Fruit fly (Drosophila melanogaster): Measurements from ENCODE around the gene JMJD6.

The JMJD6 gene

dm6 chr3R:22410537-22411360 lies 48.6 kb upstream of the JMJD6 start, which contains the start of the genes CG13850 and lqfR (continued):
- TF ChIP-seq Doc3 (GFP tag; IDR thresholded peaks at IDR 0.05; ENCODE audit: partially characterized antibody) (no peak), CoRest (tag; optimal IDR thresholded peaks at IDR 0.05) (peak; percentile 88), lola (GFP tag; optimal IDR thresholded peaks at IDR 0.05) (peak in 1 of 3 experiments; percentile 73), CG2116 (GFP tag; optimal IDR thresholded peaks at IDR 0.05) (peak; percentile 61), CG14441 (GFP tag; IDR thresholded peaks at IDR 0.05) (peak; percentile 43; the same call in 1 of the 2 replicates), NfI (GFP tag; optimal IDR thresholded peaks at IDR 0.05) (peak; percentile 75), Camta (GFP tag; optimal IDR thresholded peaks at IDR 0.05) (peak; percentile 71), CG1024 (GFP tag; IDR thresholded peaks at IDR 0.05) (no peak), CG2875 (GFP tag; optimal IDR thresholded peaks at IDR 0.05) (peak; percentile 28), CG9609 (GFP tag; optimal IDR thresholded peaks at IDR 0.05) (peak; percentile 81), Kr (GFP tag; optimal IDR thresholded peaks at IDR 0.05) (no peak), bigmax (GFP tag; optimal IDR thresholded peaks at IDR 0.05) (peak; percentile 73), Dek (tag; optimal IDR thresholded peaks at IDR 0.05) (peak; percentile 73), Drgx (GFP tag; IDR thresholded peaks at IDR 0.05) (peak; percentile 41), vfl (GFP tag; optimal IDR thresholded peaks at IDR 0.05) (peak; percentile 73), CG11696 (GFP tag; IDR thresholded peaks at IDR 0.05) (no peak), sqz (GFP tag; optimal IDR thresholded peaks at IDR 0.05) (no peak), schlank (tag; optimal IDR thresholded peaks at IDR 0.05) (peak; percentile 35), CG15514 (GFP tag; optimal IDR thresholded peaks at IDR 0.05) (peak; percentile 73), crol (GFP tag; IDR thresholded peaks at IDR 0.05) (no peak), eve (GFP tag; optimal IDR thresholded peaks at IDR 0.05) (no peak), PHDP (tag; optimal IDR thresholded peaks at IDR 0.05) (no peak), Opbp (GFP tag; IDR thresholded peaks at IDR 0.05; ENCODE audit: partially characterized antibody) (no peak), Eip74EF (GFP tag; optimal IDR thresholded peaks at IDR 0.05) (no peak), ranshi (GFP tag; IDR thresholded peaks at IDR 0.05) (no peak; the same call in 1 of the 2 replicates), NC2β (GFP tag; optimal IDR thresholded peaks at IDR 0.05) (peak; percentile 74), Hand (GFP tag; optimal IDR thresholded peaks at IDR 0.05) (peak; percentile 6), CG18764 (GFP tag; optimal IDR thresholded peaks at IDR 0.05) (peak; percentile 66), ftz-f1 (GFP tag; optimal IDR thresholded peaks at IDR 0.05) (peak; percentile 12), fru (optimal IDR thresholded peaks at IDR 0.05) (no peak), az2 (GFP tag; optimal IDR thresholded peaks at IDR 0.05) (peak; percentile 71), sens (GFP tag) (peak; percentile 94), eyg (GFP tag; optimal IDR thresholded peaks at IDR 0.05) (peak; percentile 39), GATAe (GFP tag; conservative IDR thresholded peaks at IDR 0.05) (no peak), CG6254 (GFP tag; optimal IDR thresholded peaks at IDR 0.05) (no peak), CG42726 (GFP tag; IDR thresholded peaks at IDR 0.05; ENCODE audit: partially characterized antibody) (no peak), NC2α (GFP tag; optimal IDR thresholded peaks at IDR 0.05) (peak; percentile 36), Hmr (GFP tag; optimal IDR thresholded peaks at IDR 0.05) (peak; percentile 80), Deaf1 (tag; optimal IDR thresholded peaks at IDR 0.05) (no peak), CG2129 (GFP tag; IDR thresholded peaks at IDR 0.05; ENCODE audit: partially characterized antibody) (no peak), CG7745 (tag; optimal IDR thresholded peaks at IDR 0.05) (no peak), CG6654 (GFP tag; optimal IDR thresholded peaks at IDR 0.05) (peak; percentile 40), CG4282 (GFP tag; optimal IDR thresholded peaks at IDR 0.05) (peak; percentile 51), HHEX (GFP tag; optimal IDR thresholded peaks at IDR 0.05) (peak; percentile 56), lab (GFP tag; optimal IDR thresholded peaks at IDR 0.05) (peak; percentile 76), CG4424 (GFP tag; optimal IDR thresholded peaks at IDR 0.05) (peak; percentile 84), CG14014 (GFP tag; IDR thresholded peaks at IDR 0.05) (no peak), CG15011 (GFP tag; optimal IDR thresholded peaks at IDR 0.05) (peak; percentile 58)

All from whole organism, embryonic.